Worm (Caenorhabditis elegans): ENCODE measurements around the gene adm-2.

The adm-2 gene

ce11 chrX:13744543-13745113 is 56.9 kb downstream of the adm-2 start:
- TF ChIP-seq T20F7.1 (GFP tag; optimal IDR thresholded peaks at IDR 0.05) (no peak), saeg-2 (GFP tag; IDR thresholded peaks at IDR 0.05) (no peak), tag-97 (GFP tag; IDR thresholded peaks at IDR 0.05) (no peak), egl-27 (tag; optimal IDR thresholded peaks at IDR 0.05) (no peak), set-16 (GFP tag; IDR thresholded peaks at IDR 0.05) (no peak), pqm-1 (tag; optimal IDR thresholded peaks at IDR 0.05) (peak; percentile 38), madf-9 (GFP tag; conservative IDR thresholded peaks at IDR 0.05) (no peak), nhr-10 (tag; optimal IDR thresholded peaks at IDR 0.05) (no peak), skn-1 (tag; optimal IDR thresholded peaks at IDR 0.05) (no peak), daf-19 (GFP tag; conservative IDR thresholded peaks at IDR 0.05) (no peak), dmd-8 (GFP tag; IDR thresholded peaks at IDR 0.05) (no peak), ztf-7 (tag; optimal IDR thresholded peaks at IDR 0.05) (no peak), mes-2 (tag; optimal IDR thresholded peaks at IDR 0.05; ENCODE audit: poor library complexity, severe bottlenecking) (no peak), ceh-62 (tag; optimal IDR thresholded peaks at IDR 0.05) (no peak), daf-16 (GFP tag; optimal IDR thresholded peaks at IDR 0.05) (no peak), daf-16 (tag; optimal IDR thresholded peaks at IDR 0.05) (no peak), ctbp-1 (GFP tag; IDR thresholded peaks at IDR 0.05) (peak; percentile 40; the same call in 1 of the 2 replicates), F49E8.2 (tag; optimal IDR thresholded peaks at IDR 0.05; ENCODE audit: borderline replicate concordance) (no peak), pha-4 (GFP tag; IDR thresholded peaks at IDR 0.05) (no peak), pha-4 (tag; optimal IDR thresholded peaks at IDR 0.05) (no peak), snpc-1.2 (GFP tag; IDR thresholded peaks at IDR 0.05) (no peak), mep-1 (tag; optimal IDR thresholded peaks at IDR 0.05) (peak; percentile 26), spr-1 (tag; optimal IDR thresholded peaks at IDR 0.05) (no peak), hif-1 (tag; optimal IDR thresholded peaks at IDR 0.05) (peak in 1 of 2 experiments; percentile 47), ZK337.2 (GFP tag; IDR thresholded peaks at IDR 0.05) (no peak), lin-29 (GFP tag; IDR thresholded peaks at IDR 0.05) (no peak), Y5F2A.4 (GFP tag; optimal IDR thresholded peaks at IDR 0.05) (no peak), ceh-28 (tag; optimal IDR thresholded peaks at IDR 0.05) (no peak), snpc-4 (tag; optimal IDR thresholded peaks at IDR 0.05) (no peak), nhr-28 (tag; optimal IDR thresholded peaks at IDR 0.05) (peak; percentile 95), vab-7 (GFP tag; IDR thresholded peaks at IDR 0.05) (no peak), lir-3 (tag; optimal IDR thresholded peaks at IDR 0.05) (no peak), mxl-3 (GFP tag; optimal IDR thresholded peaks at IDR 0.05) (peak; percentile 68), mdl-1 (tag; optimal IDR thresholded peaks at IDR 0.05) (peak in 1 of 2 experiments; percentile 32), unc-39 (tag; optimal IDR thresholded peaks at IDR 0.05) (no peak), mxl-2 (GFP tag; conservative IDR thresholded peaks at IDR 0.05) (no peak), nhr-76 (tag; optimal IDR thresholded peaks at IDR 0.05) (no peak), nhr-111 (GFP tag; optimal IDR thresholded peaks at IDR 0.05) (no peak), nhr-42 (GFP tag; IDR thresholded peaks at IDR 0.05) (no peak), Y48G9A.11 (GFP tag; IDR thresholded peaks at IDR 0.05) (no peak), zip-2 (tag; optimal IDR thresholded peaks at IDR 0.05) (no peak), dpl-1 (GFP tag; optimal IDR thresholded peaks at IDR 0.05) (no peak), aly-2 (tag; optimal IDR thresholded peaks at IDR 0.05) (no peak), nhr-41 (GFP tag; IDR thresholded peaks at IDR 0.05) (no peak), fos-1 (tag; optimal IDR thresholded peaks at IDR 0.05) (no peak), gei-8 (GFP tag; optimal IDR thresholded peaks at IDR 0.05) (no peak), ama-1 (optimal IDR thresholded peaks at IDR 0.05) (no peak), tra-1 (GFP tag; IDR thresholded peaks at IDR 0.05) (peak; percentile 75), dve-1 (tag; optimal IDR thresholded peaks at IDR 0.05; ENCODE audit: insufficient read depth) (peak; percentile 8), zfp-2 (tag; optimal IDR thresholded peaks at IDR 0.05) (no peak), ceh-20 (GFP tag; IDR thresholded peaks at IDR 0.05) (peak; percentile 47; the same call in 1 of the 2 replicates), ces-1 (GFP tag; optimal IDR thresholded peaks at IDR 0.05) (no peak)
